Worm (Caenorhabditis elegans) whole organism, late embryonic: ENCODE data around the gene cht-5.

Experiments
- F13H6.1 ChIP-seq: sonication (generic microtip); optimal IDR thresholded peaks from 2 replicates; lab custom pipeline; 2016; ENCODE audit warnings: missing genetic modification characterization, missing compliant biosample characterization
- K09A11.1 ChIP-seq: sonication (generic microtip); optimal IDR thresholded peaks from 2 replicates; lab custom pipeline; 2017; ENCODE audit warnings: antibody characterized with exemption, mild to moderate bottlenecking, missing genetic modification characterization, missing compliant biosample characterization; ENCODE audit not compliant: insufficient read depth
- T23F11.4 ChIP-seq: fragments of 200-800 bp; sonication (Bioruptor generic); optimal IDR thresholded peaks from 2 replicates; lab custom pipeline; 2018; ENCODE audit warnings: mild to moderate bottlenecking, missing genetic modification characterization, missing compliant biosample characterization
- ahr-1 ChIP-seq: sonication (generic microtip); optimal IDR thresholded peaks from 2 replicates; lab custom pipeline; 2016; ENCODE audit warnings: missing genetic modification characterization, missing compliant biosample characterization
- ama-1 ChIP-seq: fragments of 150-350 bp; optimal IDR thresholded peaks from 2 replicates; lab custom pipeline; 2014
- ceh-18 ChIP-seq: sonication (generic microtip); optimal IDR thresholded peaks from 2 replicates; lab custom pipeline; 2016; ENCODE audit warnings: missing genetic modification characterization, missing compliant biosample characterization
- ceh-24 ChIP-seq: sonication (generic microtip); optimal IDR thresholded peaks from 2 replicates; lab custom pipeline; 2016; ENCODE audit warnings: mild to moderate bottlenecking, missing genetic modification characterization, missing compliant biosample characterization
- ceh-30 ChIP-seq: fragments of 150-350 bp; optimal IDR thresholded peaks from 2 replicates; lab custom pipeline; 2014; ENCODE audit warnings: missing biosample characterization, missing genetic modification characterization
- ceh-45 ChIP-seq: fragments of 200-800 bp; sonication (Bioruptor generic); IDR thresholded peaks from 2 replicates; pipeline ENCODE4 v1.3.6; 2022; ENCODE audit warnings: missing genetic modification reagents, missing genetic modification characterization, missing compliant biosample characterization
- ceh-48 ChIP-seq: sonication (generic microtip); optimal IDR thresholded peaks from 2 replicates; lab custom pipeline; 2016; ENCODE audit warnings: missing genetic modification characterization, inconsistent platforms, missing compliant biosample characterization
- che-1 ChIP-seq: sonication (generic microtip); optimal IDR thresholded peaks from 2 replicates; lab custom pipeline; 2016; ENCODE audit warnings: mild to moderate bottlenecking, missing genetic modification characterization, missing compliant biosample characterization
- dmd-4 ChIP-seq: sonication (generic microtip); optimal IDR thresholded peaks from 2 replicates; lab custom pipeline; 2016; ENCODE audit warnings: borderline replicate concordance, missing genetic modification characterization, missing compliant biosample characterization
- dve-1 ChIP-seq: sonication (generic microtip); optimal IDR thresholded peaks from 2 replicates; lab custom pipeline; 2017; ENCODE audit warnings: antibody characterized with exemption, mild to moderate bottlenecking, missing genetic modification characterization, missing compliant biosample characterization
- elt-2 ChIP-seq: sonication (generic microtip); optimal IDR thresholded peaks from 2 replicates; lab custom pipeline; 2016; ENCODE audit warnings: missing genetic modification reagents, missing genetic modification characterization, missing compliant biosample characterization
- elt-4 ChIP-seq: sonication (generic microtip); optimal IDR thresholded peaks from 2 replicates; lab custom pipeline; 2016; ENCODE audit warnings: missing genetic modification characterization, missing compliant biosample characterization
- ets-4 ChIP-seq: sonication (generic microtip); optimal IDR thresholded peaks from 2 replicates; lab custom pipeline; 2016; ENCODE audit warnings: missing genetic modification characterization, missing compliant biosample characterization
- fax-1 ChIP-seq: sonication (generic microtip); optimal IDR thresholded peaks from 2 replicates; lab custom pipeline; 2016; ENCODE audit warnings: missing genotype, missing genetic modification characterization, missing compliant biosample characterization
- gmeb-2 ChIP-seq: sonication (generic microtip); optimal IDR thresholded peaks from 2 replicates; lab custom pipeline; 2016; ENCODE audit warnings: missing genetic modification characterization, inconsistent platforms, missing compliant biosample characterization
- hlh-8 ChIP-seq: sonication (generic microtip); optimal IDR thresholded peaks from 2 replicates; lab custom pipeline; 2016; ENCODE audit warnings: missing genotype, missing genetic modification characterization, missing compliant biosample characterization
- lim-6 ChIP-seq: sonication (generic microtip); optimal IDR thresholded peaks from 2 replicates; lab custom pipeline; 2016; ENCODE audit warnings: missing genetic modification characterization, missing compliant biosample characterization
- nhr-11 ChIP-seq: fragments of 150-350 bp; optimal IDR thresholded peaks from 2 replicates; lab custom pipeline; 2014; ENCODE audit warnings: missing biosample characterization, missing genetic modification characterization
- nhr-232 ChIP-seq: sonication (generic microtip); optimal IDR thresholded peaks from 2 replicates; lab custom pipeline; 2016; ENCODE audit warnings: missing genetic modification characterization, missing compliant biosample characterization
- pat-9 ChIP-seq: fragments of 200-800 bp; sonication (Bioruptor generic); optimal IDR thresholded peaks from 2 replicates; lab custom pipeline; 2018; ENCODE audit warnings: mild to moderate bottlenecking, missing genetic modification characterization, moderate library complexity, missing compliant biosample characterization
- pha-2 ChIP-seq: sonication (generic microtip); optimal IDR thresholded peaks from 2 replicates; lab custom pipeline; 2017; ENCODE audit warnings: mild to moderate bottlenecking, missing genetic modification characterization, missing compliant biosample characterization
- pha-4 ChIP-seq: fragments of 150-350 bp; optimal IDR thresholded peaks from 2 replicates; lab custom pipeline; 2018; ENCODE audit warnings: missing biosample characterization, missing genetic modification reagents, missing genetic modification characterization
- pros-1 ChIP-seq: fragments of 150-350 bp; optimal IDR thresholded peaks from 2 replicates; lab custom pipeline; 2014; ENCODE audit warnings: missing biosample characterization, missing genetic modification reagents, missing genetic modification characterization
- sdc-2 ChIP-seq: sonication (generic microtip); optimal IDR thresholded peaks from 2 replicates; lab custom pipeline; 2016; ENCODE audit warnings: missing genotype, missing genetic modification characterization, missing compliant biosample characterization
- sox-2 ChIP-seq: fragments of 200-800 bp; sonication (Bioruptor generic); IDR thresholded peaks from 2 replicates; pipeline ENCODE4 v1.3.6; 2022; ENCODE audit warnings: missing genetic modification reagents, missing genetic modification characterization, missing compliant biosample characterization
- sox-4 ChIP-seq: sonication (generic microtip); optimal IDR thresholded peaks from 2 replicates; lab custom pipeline; 2017; ENCODE audit warnings: mild to moderate bottlenecking, missing genetic modification characterization, inconsistent platforms, missing compliant biosample characterization
- syd-9 ChIP-seq: sonication (generic microtip); optimal IDR thresholded peaks from 2 replicates; lab custom pipeline; 2016; ENCODE audit warnings: mild to moderate bottlenecking, missing genetic modification characterization, moderate library complexity, missing compliant biosample characterization
- tbx-2 ChIP-seq: sonication (generic microtip); optimal IDR thresholded peaks from 2 replicates; lab custom pipeline; 2016; ENCODE audit warnings: missing genetic modification characterization, missing compliant biosample characterization
- tbx-7 ChIP-seq: sonication (generic microtip); optimal IDR thresholded peaks from 2 replicates; lab custom pipeline; 2016; ENCODE audit warnings: missing genotype, missing genetic modification characterization, missing compliant biosample characterization
- unc-55 ChIP-seq: sonication (generic microtip); optimal IDR thresholded peaks from 2 replicates; lab custom pipeline; 2017; ENCODE audit warnings: missing biosample characterization, missing genetic modification reagents, missing genetic modification characterization
- ztf-16 ChIP-seq: sonication (generic microtip); optimal IDR thresholded peaks from 2 replicates; lab custom pipeline; 2017; ENCODE audit warnings: missing genetic modification characterization, missing compliant biosample characterization

The cht-5 gene

DNA sequence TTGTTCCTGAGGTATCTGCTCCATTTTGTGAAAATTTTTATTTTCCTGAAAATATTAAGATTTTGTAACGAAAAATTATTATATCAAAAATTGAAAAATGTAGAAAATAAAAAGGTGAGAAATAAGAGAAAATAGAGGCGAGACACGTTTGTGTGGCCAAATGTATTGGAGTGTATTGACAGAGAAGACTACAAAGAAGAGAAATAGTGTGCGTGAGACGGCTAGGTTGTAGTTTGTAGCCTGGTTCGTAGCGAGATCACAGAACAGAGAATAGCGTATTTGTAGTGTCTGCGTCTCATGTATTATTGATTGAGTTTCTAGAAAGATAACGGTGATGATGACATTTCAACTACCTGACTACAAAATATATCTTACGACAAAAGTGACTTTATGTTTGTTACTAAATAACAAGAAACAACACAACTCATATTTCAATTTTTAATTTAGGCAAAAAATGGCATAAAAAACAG, 30.4 kb upstream of the cht-5 start, which contains the start of gene nhr-12:
Gene nhr-12, minus strand, starts transcription at position 51 of the 470 bp plus-strand sequence.
- TF ChIP-seq pros-1 (tag; lab: Kevin White, UChicago) (no peak), ceh-48 (tag; lab: Kevin White, UChicago) (no peak), unc-55 (GFP tag; lab: Kevin White, UChicago) (peak; percentile 54), ceh-30 (tag; lab: Kevin White, UChicago) (peak; percentile 100), sox-4 (tag; lab: Kevin White, UChicago) (no peak)

- TF ChIP-seq ama-1 (lab: Kevin White, UChicago), result no peak
- TF ChIP-seq nhr-11 (tag; lab: Kevin White, UChicago), result no peak
- TF ChIP-seq elt-4, result no peak
- no peak for TF ChIP-seq tbx-2
- no peak for TF ChIP-seq ceh-45
- TF ChIP-seq ztf-16 (tag; lab: Kevin White, UChicago), result no peak
- TF ChIP-seq dve-1 (tag; lab: Kevin White, UChicago), result no peak
- TF ChIP-seq K09A11.1 (tag; lab: Kevin White, UChicago), result no peak
- no peak for TF ChIP-seq ceh-18 (tag; lab: Kevin White, UChicago)
- no peak for TF ChIP-seq F13H6.1 (tag; lab: Kevin White, UChicago)
- TF ChIP-seq pha-4 (tag; lab: Kevin White, UChicago), result no peak
- no peak for TF ChIP-seq nhr-232
- no peak for TF ChIP-seq tbx-7
- no peak for TF ChIP-seq gmeb-2
Observed at ce11 chrV:10084864-10085263, 29.6 kb upstream of the cht-5 start, which contains the start of gene R04B5.6. Gene R04B5.6, plus strand, starts transcription at chrV:10085164.

DNA sequence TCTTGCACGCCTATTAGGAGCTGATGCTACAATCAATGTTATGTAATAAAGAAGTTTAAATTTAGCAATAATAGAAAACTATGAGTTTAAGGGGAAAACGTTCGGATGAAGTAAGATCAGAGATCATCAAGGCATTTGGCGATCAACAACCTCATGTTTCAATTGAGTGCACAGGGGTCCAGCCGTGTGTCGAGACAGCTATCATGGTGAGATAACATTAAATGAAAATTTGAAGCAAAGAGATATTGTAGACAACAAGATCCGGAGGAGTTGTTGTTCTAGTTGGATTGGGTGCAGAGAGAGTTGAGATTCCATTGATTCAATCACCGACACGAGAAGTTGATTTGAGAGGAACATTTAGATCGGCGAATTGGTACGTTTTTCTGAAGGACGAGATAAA, 28.3 kb upstream of the cht-5 start:
- TF ChIP-seq T23F11.4 (GFP tag; lab: Kevin White, UChicago) (no peak), gmeb-2 (no peak), pat-9 (no peak)

- TF ChIP-seq pros-1 (tag; lab: Kevin White, UChicago), result no peak
- TF ChIP-seq elt-2 (tag; lab: Kevin White, UChicago), result peak; percentile 95
- no peak for TF ChIP-seq pha-2 (tag; lab: Kevin White, UChicago)
- peak; percentile 59 for TF ChIP-seq ceh-30 (tag; lab: Kevin White, UChicago)
- peak; percentile 1 for TF ChIP-seq unc-55 (GFP tag; lab: Kevin White, UChicago)
- no peak for TF ChIP-seq syd-9 (tag; lab: Kevin White, UChicago)
Observed at ce11 chrV:10087103-10087502, 27.3 kb upstream of the cht-5 start, which contains the start of gene R04B5.5. Gene R04B5.5, plus strand, starts transcription at chrV:10087480.

DNA sequence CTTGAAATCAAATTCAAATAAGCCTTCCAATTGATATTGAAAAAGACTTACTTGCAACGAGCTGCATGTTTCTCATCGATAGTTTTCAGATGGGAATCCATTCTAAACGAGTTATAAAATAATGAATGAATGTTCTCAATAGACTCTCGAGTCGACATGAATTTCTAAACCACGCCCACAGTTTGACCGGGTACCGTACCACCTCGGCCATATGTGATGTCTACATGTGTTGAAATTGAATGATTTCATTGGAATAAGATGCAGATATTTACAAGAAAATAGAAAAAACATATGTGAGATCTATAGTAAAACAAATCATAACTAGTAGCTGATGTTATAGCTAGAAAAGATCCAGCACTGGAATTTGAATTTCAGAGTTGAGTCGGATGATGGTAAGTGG, 24.0 kb upstream of the cht-5 start, which contains the start of gene R04B5.7:
Gene R04B5.7, minus strand, starts transcription at position 101 of the 400 bp plus-strand sequence.
- TF ChIP-seq hlh-8 (no peak), ets-4 (tag; lab: Kevin White, UChicago) (no peak), nhr-232 (no peak), che-1 (tag; lab: Kevin White, UChicago) (no peak), ceh-24 (tag; lab: Kevin White, UChicago) (no peak), dve-1 (tag; lab: Kevin White, UChicago) (no peak), ama-1 (lab: Kevin White, UChicago) (no peak)
- TF ChIP-seq, all 69 proteins: peak for 0

DNA sequence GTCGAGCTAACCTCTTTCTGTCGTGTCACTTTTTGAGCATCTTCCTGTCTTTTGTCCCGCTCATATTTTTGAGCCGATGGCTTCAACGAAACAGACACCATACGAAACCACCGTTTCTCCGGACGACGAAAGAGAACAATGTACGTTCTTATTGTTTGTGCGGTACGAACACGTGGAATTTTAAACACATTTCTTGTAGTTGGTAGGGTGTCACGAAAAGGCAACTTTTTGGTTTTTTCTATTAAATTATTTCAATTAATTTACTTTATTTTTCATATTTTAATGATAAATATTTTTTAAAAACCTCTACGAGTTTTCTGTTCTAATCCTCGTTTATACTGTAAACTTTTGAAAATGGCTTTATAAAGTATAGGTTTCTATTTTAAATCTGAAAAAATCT, 23.3 kb upstream of the cht-5 start, which contains the start of gene R04B5.11:
Gene R04B5.11, minus strand, starts transcription at position 101 of the 400 bp plus-strand sequence.
- TF ChIP-seq ceh-24 (tag; lab: Kevin White, UChicago), result no peak
- TF ChIP-seq pha-4 (tag; lab: Kevin White, UChicago), result no peak
- TF ChIP-seq fax-1 (tag; lab: Kevin White, UChicago), result no peak
- no peak for TF ChIP-seq hlh-8
- no peak for TF ChIP-seq ceh-48 (tag; lab: Kevin White, UChicago)
- TF ChIP-seq ceh-45, result no peak
- TF ChIP-seq lim-6 (tag; lab: Kevin White, UChicago), result no peak
- no peak for TF ChIP-seq sox-2 (GFP tag; lab: Robert Waterston, UW)
- no peak for TF ChIP-seq dmd-4 (tag; lab: Kevin White, UChicago)
- no peak for TF ChIP-seq ahr-1 (tag; lab: Kevin White, UChicago)
- TF ChIP-seq pha-2 (tag; lab: Kevin White, UChicago), result no peak
- no peak for TF ChIP-seq sdc-2
